Worm (Caenorhabditis elegans): ENCODE data around the gene cids-1.

DNA sequence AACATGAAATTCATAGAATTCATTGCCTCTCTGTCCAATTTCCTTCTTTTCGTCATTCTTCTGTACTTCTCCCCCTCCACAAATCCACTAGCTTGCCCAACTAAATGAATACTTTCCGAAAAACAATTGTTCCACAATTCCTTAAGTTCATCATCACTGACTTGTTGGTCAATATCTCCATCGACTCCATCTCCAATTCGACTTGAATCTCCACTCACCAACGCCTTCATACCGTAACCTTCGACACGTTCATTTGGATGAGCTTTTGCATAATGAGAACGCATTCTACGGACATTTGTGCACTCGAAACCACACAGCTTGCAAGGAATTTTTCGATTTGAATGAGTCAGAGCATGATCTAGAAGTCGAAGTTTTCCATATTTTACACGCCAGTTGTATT lies 3.3 kb upstream of the cids-1 start:
- TF ChIP-seq him-1 (tag; optimal IDR thresholded peaks at IDR 0.05), result no peak
- TF ChIP-seq dao-5 (tag; optimal IDR thresholded peaks at IDR 0.05), result no peak
- no peak for TF ChIP-seq W03F9.2 (tag; optimal IDR thresholded peaks at IDR 0.05)
